Worm (Caenorhabditis elegans) whole organism, L1 larva: ENCODE data around the gene srx-105.

Experiments used
- C04F5.9 ChIP-seq: sonication (generic microtip); optimal IDR thresholded peaks from 2 replicates; lab custom pipeline; 2016; ENCODE audit warnings: missing genetic modification characterization, missing compliant biosample characterization
- alr-1 ChIP-seq: fragments of 200-800 bp; sonication (Bioruptor generic); optimal IDR thresholded peaks from 2 replicates; lab custom pipeline; 2018; ENCODE audit warnings: borderline replicate concordance, mild to moderate bottlenecking, missing genetic modification characterization, missing compliant biosample characterization
- blmp-1 ChIP-seq: fragments of 150-350 bp; optimal IDR thresholded peaks from 2 replicates; lab custom pipeline; 2014; ENCODE audit warnings: missing biosample characterization, missing genetic modification characterization
- ceh-82 ChIP-seq, 3 experiments: fragments of 150-350 bp in 1 of 3; sonication (generic microtip) in 2 of 3; optimal IDR thresholded peaks; 2 replicates each; lab custom pipeline; 2014 to 2017; ENCODE audit warnings: missing biosample characterization in 3 of 3, missing genetic modification characterization in 3 of 3
- ceh-90 ChIP-seq: sonication (generic microtip); optimal IDR thresholded peaks from 2 replicates; lab custom pipeline; 2016; ENCODE audit warnings: missing genetic modification characterization, missing compliant biosample characterization
- dpl-1 ChIP-seq, 3 experiments: fragments of 150-350 bp in 2 of 3; sonication (generic microtip) in 1 of 3; optimal IDR thresholded peaks; 2 replicates each; lab custom pipeline; 2014 to 2017; ENCODE audit warnings: missing biosample characterization in 3 of 3, missing genetic modification characterization in 3 of 3, missing genetic modification reagents in 3 of 3
- dsc-1 ChIP-seq: sonication (generic microtip); optimal IDR thresholded peaks from 2 replicates; lab custom pipeline; 2016; ENCODE audit warnings: mild to moderate bottlenecking, missing genetic modification characterization, missing compliant biosample characterization
- efl-1 ChIP-seq, 4 experiments: fragments of 150-350 bp; optimal IDR thresholded peaks in 3 of 4; peaks in 1 of 4; 1 replicate in 1 of 4; 2 replicates in 3 of 4; lab custom pipeline; 2014; ENCODE audit warnings: missing biosample characterization in 2 of 4, missing genetic modification characterization in 2 of 4, missing genetic modification reagents in 2 of 4
- efl-3 ChIP-seq: fragments of 200-800 bp; sonication (Bioruptor generic); optimal IDR thresholded peaks from 2 replicates; lab custom pipeline; 2018; ENCODE audit warnings: mild to moderate bottlenecking, missing genetic modification characterization, missing compliant biosample characterization
- elt-2 ChIP-seq: sonication (generic microtip); optimal IDR thresholded peaks from 2 replicates; lab custom pipeline; 2016; ENCODE audit warnings: missing genetic modification characterization, mild to moderate bottlenecking, inconsistent platforms, missing compliant biosample characterization, missing genetic modification reagents
- elt-3 ChIP-seq, 6 experiments: fragments of 150-350 bp in 1 of 6; sonication (generic microtip); optimal IDR thresholded peaks; 2 replicates each; lab custom pipeline; 2017 to 2018; ENCODE audit warnings: missing biosample characterization in 6 of 6, missing genetic modification characterization in 6 of 6, inconsistent platforms in 1 of 6
- fkh-8 ChIP-seq: sonication (generic microtip); optimal IDR thresholded peaks from 2 replicates; lab custom pipeline; 2016; ENCODE audit warnings: mild to moderate bottlenecking, missing genetic modification characterization, missing compliant biosample characterization
- grh-1 ChIP-seq: fragments of 200-800 bp; sonication (Bioruptor generic); IDR thresholded peaks from 2 replicates; pipeline ENCODE4 v1.3.6; 2022; ENCODE audit warnings: missing genetic modification reagents, missing genetic modification characterization, missing compliant biosample characterization
- hlh-17 ChIP-seq: fragments of 200-800 bp; sonication (Bioruptor generic); optimal IDR thresholded peaks from 2 replicates; lab custom pipeline; 2018; ENCODE audit warnings: missing genetic modification characterization, mild to moderate bottlenecking, missing compliant biosample characterization, moderate library complexity, borderline replicate concordance
- hlh-4 ChIP-seq: sonication (generic microtip); optimal IDR thresholded peaks from 2 replicates; lab custom pipeline; 2016; ENCODE audit warnings: mild to moderate bottlenecking, missing genetic modification characterization, missing compliant biosample characterization
- isw-1 ChIP-seq: fragments of 200-800 bp; sonication (Bioruptor generic); IDR thresholded peaks from 2 replicates; pipeline ENCODE4 v1.3.6; 2022; ENCODE audit warnings: missing genetic modification characterization, missing compliant biosample characterization
- lir-3 ChIP-seq: sonication (generic microtip); optimal IDR thresholded peaks from 2 replicates; lab custom pipeline; 2016; ENCODE audit warnings: mild to moderate bottlenecking, missing genetic modification characterization, moderate library complexity, missing compliant biosample characterization; ENCODE audit not compliant: poor library complexity
- lsy-2 ChIP-seq, 2 experiments: fragments of 150-350 bp; optimal IDR thresholded peaks; 2 replicates each; lab custom pipeline; 2014; ENCODE audit warnings: missing biosample characterization in 2 of 2, missing genetic modification characterization in 2 of 2
- mab-9 ChIP-seq: fragments of 200-800 bp; sonication (Bioruptor generic); IDR thresholded peaks from 2 replicates; pipeline ENCODE4 v1.3.6; 2022; ENCODE audit warnings: missing genetic modification reagents, missing genetic modification characterization, missing compliant biosample characterization
- mef-2 ChIP-seq: fragments of 150-350 bp; optimal IDR thresholded peaks from 2 replicates; lab custom pipeline; 2014; ENCODE audit warnings: missing biosample characterization, missing genetic modification characterization
- nhr-237 ChIP-seq: fragments of 150-350 bp; optimal IDR thresholded peaks from 2 replicates; lab custom pipeline; 2014; ENCODE audit warnings: missing biosample characterization, missing genetic modification characterization
- nhr-47 ChIP-seq: sonication (generic microtip); optimal IDR thresholded peaks from 2 replicates; lab custom pipeline; 2016; ENCODE audit warnings: mild to moderate bottlenecking, missing genetic modification characterization, moderate library complexity, missing compliant biosample characterization
- nhr-76 ChIP-seq: sonication (generic microtip); optimal IDR thresholded peaks from 2 replicates; lab custom pipeline; 2017; ENCODE audit warnings: missing biosample characterization, missing genetic modification characterization
- nhr-84 ChIP-seq: sonication (generic microtip); optimal IDR thresholded peaks from 2 replicates; lab custom pipeline; 2017; ENCODE audit warnings: missing biosample characterization, missing genetic modification characterization
- nhr-90 ChIP-seq: sonication (generic microtip); optimal IDR thresholded peaks from 2 replicates; lab custom pipeline; 2016; ENCODE audit warnings: mild to moderate bottlenecking, missing genetic modification characterization, missing compliant biosample characterization; ENCODE audit not compliant: poor library complexity
- pqm-1 ChIP-seq: sonication (generic microtip); optimal IDR thresholded peaks from 3 replicates; lab custom pipeline; 2017; ENCODE audit warnings: missing biosample characterization, missing genetic modification characterization
- skn-1 ChIP-seq: fragments of 150-350 bp; optimal IDR thresholded peaks from 2 replicates; lab custom pipeline; 2014; ENCODE audit warnings: missing biosample characterization, missing genetic modification characterization
- sup-37 ChIP-seq: fragments of 200-800 bp; sonication (Bioruptor generic); optimal IDR thresholded peaks from 2 replicates; lab custom pipeline; 2018; ENCODE audit warnings: mild to moderate bottlenecking, missing genetic modification characterization, missing compliant biosample characterization
- tlp-1 ChIP-seq: fragments of 150-350 bp; optimal IDR thresholded peaks from 2 replicates; lab custom pipeline; 2014; ENCODE audit warnings: missing biosample characterization, missing genetic modification characterization
- unc-30 ChIP-seq: sonication (generic microtip); optimal IDR thresholded peaks from 2 replicates; lab custom pipeline; 2017; ENCODE audit warnings: missing biosample characterization, missing genetic modification characterization
- unc-62 ChIP-seq: fragments of 150-350 bp; optimal IDR thresholded peaks from 2 replicates; lab custom pipeline; 2014; ENCODE audit warnings: missing biosample characterization, missing genetic modification reagents, missing genetic modification characterization
- unc-86 ChIP-seq: sonication (generic microtip); optimal IDR thresholded peaks from 2 replicates; lab custom pipeline; 2016; ENCODE audit warnings: missing genetic modification characterization, missing compliant biosample characterization
- vab-15 ChIP-seq: sonication (generic microtip); optimal IDR thresholded peaks from 2 replicates; lab custom pipeline; 2017; ENCODE audit warnings: missing genotype, mild to moderate bottlenecking, missing genetic modification characterization, missing compliant biosample characterization
- xbp-1 ChIP-seq: sonication (generic microtip); optimal IDR thresholded peaks from 2 replicates; lab custom pipeline; 2016; ENCODE audit warnings: missing genetic modification characterization, missing compliant biosample characterization
- zip-4 ChIP-seq: fragments of 200-800 bp; sonication (Bioruptor generic); optimal IDR thresholded peaks from 2 replicates; lab custom pipeline; 2018; ENCODE audit warnings: mild to moderate bottlenecking, missing genetic modification characterization, moderate library complexity, missing compliant biosample characterization
- ztf-11 ChIP-seq, 2 experiments: sonication (generic microtip); optimal IDR thresholded peaks; 2 replicates each; lab custom pipeline; 2016 to 2017; ENCODE audit warnings: missing genetic modification characterization in 2 of 2, missing biosample characterization in 1 of 2, missing compliant biosample characterization in 1 of 2

srx-105 gene

DNA sequence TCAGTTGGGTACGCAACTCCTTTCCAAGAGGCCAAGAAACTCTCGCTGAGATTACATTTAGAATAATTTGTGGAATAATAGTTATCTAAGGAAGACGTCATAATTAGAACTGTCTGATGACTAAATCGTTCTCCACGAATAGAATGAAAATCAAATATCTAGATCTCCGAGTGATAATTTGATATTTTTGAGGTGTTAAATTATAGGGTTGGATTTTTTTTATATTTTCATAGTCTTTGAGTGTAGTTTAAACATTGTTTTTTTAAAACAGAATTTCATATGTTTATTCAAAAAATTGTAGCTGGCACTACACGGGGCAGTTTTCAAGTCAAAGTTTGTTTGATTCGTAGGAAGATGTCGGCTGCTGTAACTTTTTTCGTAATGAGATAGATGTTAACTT, 15.2 kb upstream of the srx-105 start, which contains the start of gene srh-99:
srh-99 (minus strand) TSS at position 101 of the 400 bp plus-strand sequence.
- TF ChIP-seq ceh-90 (tag; lab: Kevin White, UChicago) (no peak), unc-30 (no peak), blmp-1 (tag; lab: Kevin White, UChicago) (no peak), unc-62 (GFP tag; lab: Kevin White, UChicago) (no peak), grh-1 (GFP tag; lab: Robert Waterston, UW) (no peak), mef-2 (no peak), xbp-1 (tag; lab: Kevin White, UChicago) (no peak)

DNA sequence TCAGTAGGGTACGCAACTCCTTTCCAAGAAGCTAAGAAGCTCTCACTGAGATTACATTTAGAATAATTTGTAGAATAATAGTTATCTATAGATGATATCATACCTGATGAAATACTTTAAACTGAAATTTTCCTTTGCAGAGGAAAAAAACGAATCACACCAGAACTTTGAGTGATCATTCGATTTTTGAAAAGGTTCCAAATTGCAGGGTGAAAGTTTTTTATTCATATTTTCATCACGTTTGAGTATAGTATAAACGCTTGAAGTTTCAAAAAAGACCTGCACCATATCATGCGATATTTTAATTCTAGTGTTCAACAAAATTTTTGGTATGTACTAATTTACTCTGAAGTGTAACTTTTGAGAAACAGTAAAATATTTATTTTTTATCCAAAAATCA, 13.4 kb upstream of the srx-105 start, which contains the start of gene srh-100:
srh-100 (minus strand) TSS at position 101 of the 400 bp plus-strand sequence.
- TF ChIP-seq isw-1 (GFP tag; lab: Robert Waterston, UW) (no peak), sup-37 (GFP tag; lab: Kevin White, UChicago) (no peak), hlh-4 (tag; lab: Kevin White, UChicago) (no peak), vab-15 (tag; lab: Kevin White, UChicago) (no peak)

DNA sequence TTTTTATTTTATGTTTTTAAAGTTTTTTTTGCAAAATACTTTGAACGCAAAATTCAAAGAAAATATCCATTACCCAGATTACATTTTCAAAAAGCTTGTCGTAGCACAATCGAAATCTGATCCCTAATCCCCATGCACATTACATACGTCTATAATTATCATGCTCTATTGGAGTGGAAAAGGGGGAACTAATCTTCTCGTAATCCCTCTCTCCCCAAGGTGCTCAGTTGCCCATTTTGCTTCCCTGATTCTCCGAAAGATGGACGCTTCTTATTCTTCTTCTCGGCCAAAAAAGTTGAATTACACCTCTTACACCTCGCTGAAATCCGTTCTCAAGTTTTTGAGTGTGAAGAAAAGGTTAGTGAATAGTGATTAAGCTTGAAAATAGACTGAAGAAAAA, 9.8 kb upstream of the srx-105 start, which contains the start of gene fbxc-53:
fbxc-53 (plus strand) TSS at position 245 of the 400 bp plus-strand sequence.
- peak; percentile 45 for TF ChIP-seq fkh-8 (tag; lab: Kevin White, UChicago)
- peak; percentile 77 for TF ChIP-seq dsc-1 (tag; lab: Kevin White, UChicago)
- TF ChIP-seq nhr-237 (tag; lab: Kevin White, UChicago): no peak
- TF ChIP-seq, all 84 proteins: peak for 2

DNA sequence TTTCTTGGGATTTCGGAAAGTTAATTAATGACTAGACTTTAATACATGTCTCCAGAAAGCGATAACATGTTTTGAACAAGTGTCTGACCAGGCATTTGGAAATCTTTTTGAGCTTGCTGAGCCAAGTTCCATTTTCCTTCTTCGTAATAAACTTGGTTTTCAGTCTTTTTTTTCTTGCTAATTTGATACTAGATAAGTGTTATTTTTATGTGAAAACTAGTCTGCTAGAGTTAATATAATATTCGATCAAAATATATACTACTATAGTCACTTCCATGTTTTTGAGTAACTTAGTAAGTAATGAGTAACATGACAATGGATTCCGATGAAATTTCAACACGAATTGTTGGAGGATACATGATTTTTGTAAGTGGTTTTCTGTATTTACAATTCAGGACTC, 8.1 kb upstream of the srx-105 start, which contains the start of gene srx-110:
srx-110 (plus strand) TSS at position 301 of the 400 bp plus-strand sequence.
- TF ChIP-seq C04F5.9 (tag; lab: Kevin White, UChicago) (no peak), mab-9 (GFP tag; lab: Robert Waterston, UW) (no peak), efl-3 (no peak), isw-1 (GFP tag; lab: Robert Waterston, UW) (no peak), elt-2 (tag; lab: Kevin White, UChicago) (no peak), ztf-11 (tag; optimal IDR thresholded peaks at IDR 0.05; lab: Kevin White, UChicago) (no peak), unc-30 (no peak), nhr-76 (tag; lab: Kevin White, UChicago) (no peak), alr-1 (no peak), lir-3 (tag; lab: Kevin White, UChicago) (no peak), nhr-84 (tag; lab: Kevin White, UChicago) (no peak), ceh-90 (tag; lab: Kevin White, UChicago) (no peak), lsy-2 (tag; optimal IDR thresholded peaks at IDR 0.05; lab: Kevin White, UChicago) (no peak), dsc-1 (tag; lab: Kevin White, UChicago) (no peak), tlp-1 (tag; lab: Kevin White, UChicago) (no peak), nhr-90 (tag; lab: Kevin White, UChicago) (no peak)

DNA sequence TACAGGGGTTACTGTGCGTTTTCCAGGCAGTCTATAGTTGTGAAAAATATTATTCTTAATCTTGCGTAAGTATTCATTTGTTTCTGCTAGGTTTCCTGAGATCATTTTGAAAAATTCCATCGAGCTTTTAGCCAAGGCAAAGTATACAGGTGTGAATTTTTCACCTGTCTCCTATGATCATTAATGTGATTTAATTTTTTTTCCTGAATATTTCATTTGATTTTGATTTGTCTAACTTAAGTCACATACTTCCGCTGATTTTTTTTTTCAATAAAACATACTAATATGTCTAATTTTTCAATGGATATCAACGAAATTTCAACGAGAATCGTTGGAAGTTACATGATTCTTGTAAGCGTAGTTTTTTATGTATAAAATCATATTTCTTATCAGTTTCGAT, 4.1 kb upstream of the srx-105 start, which contains the start of gene srx-108:
srx-108 (plus strand) TSS at position 301 of the 400 bp plus-strand sequence.
- no peak for TF ChIP-seq efl-1 (optimal IDR thresholded peaks at IDR 0.05; lab: Kevin White, UChicago)
- TF ChIP-seq efl-1 (GFP tag; optimal IDR thresholded peaks at IDR 0.05 in 1 of 2; lab: Kevin White, UChicago): peak in 1 of 2 experiments; percentile 54
- no peak for TF ChIP-seq unc-30
- TF ChIP-seq, all 84 proteins: peak for 1

DNA sequence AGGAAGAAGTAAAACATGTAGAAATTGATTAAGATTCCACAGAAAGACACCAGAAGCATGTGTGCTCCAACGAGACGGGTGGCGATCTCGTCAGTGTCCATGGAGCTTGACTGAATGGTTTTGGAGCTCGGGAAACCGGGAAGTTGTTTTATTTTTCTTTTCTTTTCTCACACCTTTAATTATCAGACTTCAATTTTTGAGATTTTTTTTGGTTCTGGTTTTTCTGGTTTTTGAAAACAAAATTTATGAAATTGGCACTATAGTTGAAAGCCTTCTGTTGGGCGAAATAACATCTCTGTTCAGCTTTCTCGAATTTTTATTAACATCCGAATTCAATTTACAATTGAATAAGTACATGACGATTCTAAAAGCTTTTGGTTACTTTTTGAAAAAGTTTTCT, 1.6 kb downstream of the srx-105 start, which contains the start of gene srx-104:
srx-104 (minus strand) TSS at position 101 of the 400 bp plus-strand sequence.
- TF ChIP-seq skn-1 (tag; lab: Kevin White, UChicago): no peak
- no peak for TF ChIP-seq hlh-4 (tag; lab: Kevin White, UChicago)
- TF ChIP-seq zip-4 (GFP tag; lab: Kevin White, UChicago): no peak
- TF ChIP-seq ceh-82 (tag; optimal IDR thresholded peaks at IDR 0.05; lab: Kevin White, UChicago): no peak
- no peak for TF ChIP-seq dpl-1 (GFP tag; optimal IDR thresholded peaks at IDR 0.05; lab: Kevin White, UChicago)
- TF ChIP-seq nhr-47 (tag; lab: Kevin White, UChicago): no peak
- no peak for TF ChIP-seq pqm-1
- no peak for TF ChIP-seq unc-86 (tag; lab: Kevin White, UChicago)
- TF ChIP-seq isw-1 (GFP tag; lab: Robert Waterston, UW): no peak
- no peak for TF ChIP-seq elt-3 (tag; optimal IDR thresholded peaks at IDR 0.05; lab: Kevin White, UChicago)
- TF ChIP-seq C04F5.9 (tag; lab: Kevin White, UChicago): no peak
- TF ChIP-seq blmp-1 (tag; lab: Kevin White, UChicago): no peak
- no peak for TF ChIP-seq hlh-17 (GFP tag; lab: Kevin White, UChicago)
